Fruit fly (Drosophila melanogaster) whole organism, pupa: ENCODE results near the gene dah.

Experiments used
- CG10348 ChIP-seq: fragments of 200-800 bp; sonication (Bioruptor generic); IDR thresholded peaks from 2 replicates; pipeline ENCODE4 v1.3.6; 2022; ENCODE audit warnings: missing biosample characterization, missing genetic modification characterization
- CG12605 ChIP-seq: fragments of 200-800 bp; sonication (Bioruptor generic); IDR thresholded peaks from 2 replicates; pipeline ENCODE4 v1.3.6; 2022; ENCODE audit warnings: missing biosample characterization, missing genetic modification characterization
- CG13204 ChIP-seq: fragments of 200-800 bp; sonication (Bioruptor generic); optimal IDR thresholded peaks from 2 replicates; lab custom pipeline; 2018; ENCODE audit warnings: missing biosample characterization, mild to moderate bottlenecking, missing genetic modification characterization, moderate library complexity
- CG15710 ChIP-seq: fragments of 200-800 bp; sonication (Bioruptor generic); optimal IDR thresholded peaks from 2 replicates; lab custom pipeline; 2018; ENCODE audit warnings: missing biosample characterization, mild to moderate bottlenecking, missing genetic modification characterization, moderate library complexity
- CG32121 ChIP-seq: fragments of 200-800 bp; sonication (Bioruptor generic); IDR thresholded peaks from 2 replicates; pipeline ENCODE4 v1.3.6; 2022; ENCODE audit warnings: missing biosample characterization, missing genetic modification characterization
- CG9948 ChIP-seq: fragments of 200-800 bp; sonication (Bioruptor generic); optimal IDR thresholded peaks from 2 replicates; lab custom pipeline; 2018; ENCODE audit warnings: missing biosample characterization, mild to moderate bottlenecking, missing genetic modification characterization, moderate library complexity
- EcR ChIP-seq: fragments of 200-800 bp; sonication (Bioruptor generic); optimal IDR thresholded peaks from 3 replicates; lab custom pipeline; 2019; ENCODE audit warnings: missing biosample characterization, missing genetic modification characterization, mild to moderate bottlenecking, moderate library complexity, missing genetic modification reagents
- Ets98B ChIP-seq: fragments of 200-800 bp; sonication (Bioruptor generic); IDR thresholded peaks from 2 replicates; pipeline ENCODE4 v1.3.6; 2022; ENCODE audit warnings: missing biosample characterization, missing genetic modification characterization
- Pif1A ChIP-seq: fragments of 200-800 bp; sonication (Bioruptor generic); optimal IDR thresholded peaks from 3 replicates; lab custom pipeline; 2016; ENCODE audit warnings: missing biosample characterization, missing genetic modification characterization
- Snoo ChIP-seq: fragments of 200-800 bp; sonication (Bioruptor generic); optimal IDR thresholded peaks from 3 replicates; lab custom pipeline; 2017; ENCODE audit warnings: missing biosample characterization, mild to moderate bottlenecking, missing genetic modification characterization, inconsistent platforms
- fd96Ca ChIP-seq: fragments of 200-800 bp; sonication (Bioruptor generic); IDR thresholded peaks from 3 replicates; pipeline ENCODE4 v1.3.6; 2022; ENCODE audit warnings: missing biosample characterization, missing genetic modification characterization
- gl ChIP-seq: fragments of 200-800 bp; sonication (Bioruptor generic); optimal IDR thresholded peaks from 2 replicates; lab custom pipeline; 2018; ENCODE audit warnings: missing biosample characterization, mild to moderate bottlenecking, missing genetic modification characterization
- rn ChIP-seq: fragments of 200-800 bp; sonication (Bioruptor generic); IDR thresholded peaks from 2 replicates; pipeline ENCODE4 v1.3.6; 2022; ENCODE audit warnings: missing biosample characterization, missing genetic modification characterization

dm6 chrX:15299927-15300740, 28.0 kb upstream of the dah start:
- TF ChIP-seq CG13204: no peak
- no peak for TF ChIP-seq fd96Ca (GFP tag; lab: Robert Waterston, UW)
- no peak for TF ChIP-seq EcR (GFP tag; lab: Kevin White, UChicago)
- TF ChIP-seq Ets98B (GFP tag; lab: Robert Waterston, UW): no peak
- TF ChIP-seq rn: no peak
- TF ChIP-seq Pif1A (GFP tag; lab: Kevin White, UChicago): no peak
- no peak for TF ChIP-seq CG15710
- TF ChIP-seq CG12605 (GFP tag; lab: Robert Waterston, UW): no peak
- TF ChIP-seq CG10348 (GFP tag; lab: Robert Waterston, UW): no peak
- no peak for TF ChIP-seq Snoo (tag; lab: Kevin White, UChicago)
- TF ChIP-seq CG9948 (tag; lab: Kevin White, UChicago): no peak
- no peak for TF ChIP-seq CG32121 (GFP tag; lab: Robert Waterston, UW)
- no peak for TF ChIP-seq gl (tag; lab: Kevin White, UChicago)
